Worm (Caenorhabditis elegans): Measurements from ENCODE around the gene R10F2.6.

R10F2.6 gene

DNA sequence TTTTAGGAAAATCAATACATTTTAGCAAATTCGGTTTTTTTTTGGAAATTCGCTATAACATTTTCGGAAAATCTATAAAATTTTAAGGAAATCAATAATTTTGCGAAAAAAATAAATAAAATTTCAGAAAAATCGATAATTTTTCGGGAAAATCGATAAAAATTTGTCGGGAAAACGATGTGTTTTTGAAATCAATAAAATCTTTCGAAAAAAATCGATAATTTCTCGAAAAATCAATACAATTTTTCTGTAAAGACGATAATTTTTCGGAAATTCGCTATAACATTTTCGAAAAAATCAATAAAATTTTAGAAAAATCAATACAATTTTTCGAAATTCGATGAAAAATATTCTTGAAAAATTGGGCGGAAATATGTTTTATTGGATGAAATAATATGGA, 17.9 kb upstream of the R10F2.6 start:
- TF ChIP-seq jun-1 (tag; optimal IDR thresholded peaks at IDR 0.05) (no peak), rnt-1 (tag; optimal IDR thresholded peaks at IDR 0.05) (no peak), egl-27 (tag; optimal IDR thresholded peaks at IDR 0.05) (no peak), lin-15B (tag; optimal IDR thresholded peaks at IDR 0.05) (no peak), efl-3 (GFP tag; optimal IDR thresholded peaks at IDR 0.05) (no peak), hlh-4 (tag; optimal IDR thresholded peaks at IDR 0.05) (no peak), grh-1 (GFP tag; IDR thresholded peaks at IDR 0.05) (no peak), zip-4 (GFP tag; optimal IDR thresholded peaks at IDR 0.05) (no peak), zag-1 (tag; optimal IDR thresholded peaks at IDR 0.05) (no peak), lin-14 (GFP tag; optimal IDR thresholded peaks at IDR 0.05) (no peak), elt-3 (tag; optimal IDR thresholded peaks at IDR 0.05) (no peak), Y116A8C.19 (tag; optimal IDR thresholded peaks at IDR 0.05; ENCODE audit: borderline replicate concordance) (no peak), nhr-19 (GFP tag; conservative IDR thresholded peaks at IDR 0.05) (no peak), irx-1 (tag; optimal IDR thresholded peaks at IDR 0.05) (no peak), ceh-8 (GFP tag; optimal IDR thresholded peaks at IDR 0.05) (no peak), isw-1 (GFP tag; IDR thresholded peaks at IDR 0.05) (no peak), tbx-2 (tag; optimal IDR thresholded peaks at IDR 0.05) (no peak)

DNA sequence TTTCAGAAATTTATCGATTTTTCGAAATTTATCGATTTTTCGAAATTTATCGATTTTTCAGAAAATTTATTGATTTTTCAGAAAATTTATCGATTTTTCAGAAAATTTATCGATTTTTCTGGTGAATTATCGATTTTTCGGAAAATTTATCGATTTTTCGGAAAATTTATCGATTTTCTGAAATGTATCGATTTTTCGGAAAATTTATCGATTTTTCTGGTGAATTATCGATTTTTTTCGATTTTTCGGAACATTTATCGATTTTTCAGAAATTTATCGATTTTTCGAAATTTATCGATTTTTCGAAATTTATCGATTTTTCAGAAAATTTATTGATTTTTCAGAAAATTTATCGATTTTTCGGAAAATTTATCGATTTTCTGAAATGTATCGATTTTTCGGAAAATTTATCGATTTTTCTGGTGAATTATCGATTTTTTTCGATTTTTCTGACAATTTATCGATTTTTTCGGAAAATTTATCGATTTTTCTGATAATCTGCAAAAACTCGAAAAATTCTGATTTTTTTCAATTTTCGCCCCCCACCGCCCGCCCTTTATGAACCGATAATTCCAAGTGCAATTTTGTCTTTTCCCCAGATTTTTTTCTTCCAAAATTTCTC, 17.0 kb upstream of the R10F2.6 start:
- peak; percentile 56 for TF ChIP-seq nhr-85 (tag)

DNA sequence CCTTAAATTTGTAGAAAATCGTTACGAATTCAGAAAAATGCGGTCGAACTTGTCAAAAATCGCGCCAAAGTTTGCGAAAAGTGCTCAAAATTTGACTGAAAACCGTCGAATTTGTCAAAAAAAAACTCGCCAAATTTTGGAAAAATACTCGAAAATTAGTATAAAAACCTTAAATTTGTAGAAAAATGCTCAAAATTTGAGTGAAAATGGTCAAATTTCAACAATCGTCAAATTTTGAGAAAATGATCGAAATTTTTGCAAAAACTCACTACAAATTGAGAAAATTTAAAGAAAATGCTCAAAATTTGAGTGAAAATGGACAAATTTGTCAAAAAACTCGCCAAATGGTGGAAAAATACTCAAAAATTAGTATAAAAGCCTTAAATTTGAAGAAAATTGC, 8.5 kb upstream of the R10F2.6 start:
- TF ChIP-seq nhr-237 (tag; optimal IDR thresholded peaks at IDR 0.05) (no peak), ceh-90 (tag; optimal IDR thresholded peaks at IDR 0.05) (no peak), rnt-1 (tag; optimal IDR thresholded peaks at IDR 0.05) (no peak), egl-13 (tag; optimal IDR thresholded peaks at IDR 0.05) (no peak), efl-1 (optimal IDR thresholded peaks at IDR 0.05) (no peak), efl-1 (GFP tag; optimal IDR thresholded peaks at IDR 0.05 in 1 of 2) (peak in 1 of 2 experiments; percentile 5)

- TF ChIP-seq nhr-85 (tag) = peak; percentile 54
- TF ChIP-seq C04F5.9 (tag; optimal IDR thresholded peaks at IDR 0.05) = no peak
- TF ChIP-seq lsy-2 (tag; optimal IDR thresholded peaks at IDR 0.05) = peak in 1 of 2 experiments; percentile 19
- no peak for TF ChIP-seq unc-62 (GFP tag; optimal IDR thresholded peaks at IDR 0.05)
- TF ChIP-seq F16B12.6 (tag; optimal IDR thresholded peaks at IDR 0.05) = no peak
- TF ChIP-seq elt-3 (tag; optimal IDR thresholded peaks at IDR 0.05) = peak in 1 of 6 experiments; percentile 16
- no peak for TF ChIP-seq jun-1 (tag; optimal IDR thresholded peaks at IDR 0.05)
- TF ChIP-seq lin-35 (GFP tag; optimal IDR thresholded peaks at IDR 0.05) = peak in 1 of 2 experiments; percentile 10
- peak; percentile 54 for TF ChIP-seq skn-1 (tag; optimal IDR thresholded peaks at IDR 0.05)
- no peak for TF ChIP-seq nhr-71 (tag; optimal IDR thresholded peaks at IDR 0.05)
- no peak for TF ChIP-seq lin-39 (tag; optimal IDR thresholded peaks at IDR 0.05)
- no peak for TF ChIP-seq tlp-1 (tag; optimal IDR thresholded peaks at IDR 0.05)
- TF ChIP-seq nhr-77 (tag; optimal IDR thresholded peaks at IDR 0.05) = no peak
- no peak for TF ChIP-seq alr-1 (tag; optimal IDR thresholded peaks at IDR 0.05; ENCODE audit: borderline replicate concordance)
- no peak for TF ChIP-seq unc-98 (GFP tag; IDR thresholded peaks at IDR 0.05)
- no peak for TF ChIP-seq mdl-1 (tag; optimal IDR thresholded peaks at IDR 0.05)
- TF ChIP-seq xbp-1 (tag; optimal IDR thresholded peaks at IDR 0.05) = no peak
- no peak for TF ChIP-seq grh-1 (GFP tag; IDR thresholded peaks at IDR 0.05)
- no peak for TF ChIP-seq ceh-63 (GFP tag; optimal IDR thresholded peaks at IDR 0.05)
- TF ChIP-seq lir-3 (tag; optimal IDR thresholded peaks at IDR 0.05; ENCODE audit: poor library complexity) = no peak
- TF ChIP-seq ceh-8 (GFP tag; optimal IDR thresholded peaks at IDR 0.05) = no peak
- no peak for TF ChIP-seq ztf-4 (tag; optimal IDR thresholded peaks at IDR 0.05)
- TF ChIP-seq nhr-90 (tag; optimal IDR thresholded peaks at IDR 0.05; ENCODE audit: poor library complexity) = no peak
- peak; percentile 99 for TF ChIP-seq blmp-1 (tag; optimal IDR thresholded peaks at IDR 0.05)
- TF ChIP-seq mep-1 (tag; optimal IDR thresholded peaks at IDR 0.05) = peak; percentile 20
- TF ChIP-seq vab-15 (tag; optimal IDR thresholded peaks at IDR 0.05) = no peak
- no peak for TF ChIP-seq efl-1 (optimal IDR thresholded peaks at IDR 0.05)
- peak in 1 of 2 experiments; percentile 38 for TF ChIP-seq efl-1 (GFP tag; optimal IDR thresholded peaks at IDR 0.05 in 1 of 2)
- peak; percentile 93 for TF ChIP-seq elt-2 (tag; optimal IDR thresholded peaks at IDR 0.05)
Observed at ce11 chrIII:2948310-2948961, 4.5 kb upstream of the R10F2.6 start.
